Fruit fly (Drosophila melanogaster) whole organism, pupa: ENCODE data around the gene Ist1.

Experiments
- CG10348 ChIP-seq: fragments of 200-800 bp; sonication (Bioruptor generic); IDR thresholded peaks from 2 replicates; pipeline ENCODE4 v1.3.6; 2022; ENCODE audit warnings: missing biosample characterization, missing genetic modification characterization
- CG12605 ChIP-seq: fragments of 200-800 bp; sonication (Bioruptor generic); IDR thresholded peaks from 2 replicates; pipeline ENCODE4 v1.3.6; 2022; ENCODE audit warnings: missing biosample characterization, missing genetic modification characterization
- CG13204 ChIP-seq: fragments of 200-800 bp; sonication (Bioruptor generic); optimal IDR thresholded peaks from 2 replicates; lab custom pipeline; 2018; ENCODE audit warnings: missing biosample characterization, mild to moderate bottlenecking, missing genetic modification characterization, moderate library complexity
- CG14655 ChIP-seq: fragments of 200-800 bp; sonication (Bioruptor generic); optimal IDR thresholded peaks from 3 replicates; lab custom pipeline; 2017; ENCODE audit warnings: mild to moderate bottlenecking, missing biosample characterization, missing genetic modification reagents, missing genetic modification characterization
- CG15710 ChIP-seq: fragments of 200-800 bp; sonication (Bioruptor generic); optimal IDR thresholded peaks from 2 replicates; lab custom pipeline; 2018; ENCODE audit warnings: missing biosample characterization, mild to moderate bottlenecking, missing genetic modification characterization, moderate library complexity
- CG17806 ChIP-seq: fragments of 200-800 bp; sonication (Bioruptor generic); optimal IDR thresholded peaks from 2 replicates; lab custom pipeline; 2018; ENCODE audit warnings: missing biosample characterization, mild to moderate bottlenecking, missing genetic modification characterization, moderate library complexity
- CG32121 ChIP-seq: fragments of 200-800 bp; sonication (Bioruptor generic); IDR thresholded peaks from 2 replicates; pipeline ENCODE4 v1.3.6; 2022; ENCODE audit warnings: missing biosample characterization, missing genetic modification characterization
- CG34367 ChIP-seq: fragments of 200-800 bp; sonication (Bioruptor generic); optimal IDR thresholded peaks from 2 replicates; lab custom pipeline; 2018; ENCODE audit warnings: missing biosample characterization, mild to moderate bottlenecking, missing genetic modification characterization
- CG4496 ChIP-seq: fragments of 200-800 bp; sonication (Bioruptor generic); IDR thresholded peaks from 3 replicates; pipeline ENCODE4 v1.3.6; 2022; ENCODE audit warnings: missing biosample characterization, missing genetic modification characterization
- CG8159 ChIP-seq: fragments of 200-800 bp; sonication (Bioruptor generic); optimal IDR thresholded peaks from 3 replicates; lab custom pipeline; 2018; ENCODE audit warnings: missing biosample characterization, mild to moderate bottlenecking, missing genetic modification characterization, moderate library complexity
- CG8301 ChIP-seq: fragments of 200-800 bp; sonication (Bioruptor generic); optimal IDR thresholded peaks from 2 replicates; lab custom pipeline; 2018; ENCODE audit warnings: missing biosample characterization, mild to moderate bottlenecking, missing genetic modification characterization
- CG9948 ChIP-seq: fragments of 200-800 bp; sonication (Bioruptor generic); optimal IDR thresholded peaks from 2 replicates; lab custom pipeline; 2018; ENCODE audit warnings: missing biosample characterization, mild to moderate bottlenecking, missing genetic modification characterization, moderate library complexity
- D1 ChIP-seq: fragments of 200-800 bp; sonication (Bioruptor generic); optimal IDR thresholded peaks from 2 replicates; lab custom pipeline; 2018; ENCODE audit warnings: missing biosample characterization, mild to moderate bottlenecking, missing genetic modification characterization, moderate library complexity
- EcR ChIP-seq: fragments of 200-800 bp; sonication (Bioruptor generic); optimal IDR thresholded peaks from 3 replicates; lab custom pipeline; 2019; ENCODE audit warnings: missing biosample characterization, missing genetic modification characterization, mild to moderate bottlenecking, moderate library complexity, missing genetic modification reagents
- Ets98B ChIP-seq: fragments of 200-800 bp; sonication (Bioruptor generic); IDR thresholded peaks from 2 replicates; pipeline ENCODE4 v1.3.6; 2022; ENCODE audit warnings: missing biosample characterization, missing genetic modification characterization
- Pif1A ChIP-seq: fragments of 200-800 bp; sonication (Bioruptor generic); optimal IDR thresholded peaks from 3 replicates; lab custom pipeline; 2016; ENCODE audit warnings: missing biosample characterization, missing genetic modification characterization
- Pif1B ChIP-seq: fragments of 200-800 bp; sonication (Bioruptor generic); optimal IDR thresholded peaks from 3 replicates; lab custom pipeline; 2016; ENCODE audit warnings: missing biosample characterization, missing genetic modification characterization
- Snoo ChIP-seq: fragments of 200-800 bp; sonication (Bioruptor generic); optimal IDR thresholded peaks from 3 replicates; lab custom pipeline; 2017; ENCODE audit warnings: missing biosample characterization, mild to moderate bottlenecking, missing genetic modification characterization, inconsistent platforms
- fd96Ca ChIP-seq: fragments of 200-800 bp; sonication (Bioruptor generic); IDR thresholded peaks from 3 replicates; pipeline ENCODE4 v1.3.6; 2022; ENCODE audit warnings: missing biosample characterization, missing genetic modification characterization
- gl ChIP-seq: fragments of 200-800 bp; sonication (Bioruptor generic); optimal IDR thresholded peaks from 2 replicates; lab custom pipeline; 2018; ENCODE audit warnings: missing biosample characterization, mild to moderate bottlenecking, missing genetic modification characterization
- rn ChIP-seq: fragments of 200-800 bp; sonication (Bioruptor generic); IDR thresholded peaks from 2 replicates; pipeline ENCODE4 v1.3.6; 2022; ENCODE audit warnings: missing biosample characterization, missing genetic modification characterization

Gene Ist1

DNA sequence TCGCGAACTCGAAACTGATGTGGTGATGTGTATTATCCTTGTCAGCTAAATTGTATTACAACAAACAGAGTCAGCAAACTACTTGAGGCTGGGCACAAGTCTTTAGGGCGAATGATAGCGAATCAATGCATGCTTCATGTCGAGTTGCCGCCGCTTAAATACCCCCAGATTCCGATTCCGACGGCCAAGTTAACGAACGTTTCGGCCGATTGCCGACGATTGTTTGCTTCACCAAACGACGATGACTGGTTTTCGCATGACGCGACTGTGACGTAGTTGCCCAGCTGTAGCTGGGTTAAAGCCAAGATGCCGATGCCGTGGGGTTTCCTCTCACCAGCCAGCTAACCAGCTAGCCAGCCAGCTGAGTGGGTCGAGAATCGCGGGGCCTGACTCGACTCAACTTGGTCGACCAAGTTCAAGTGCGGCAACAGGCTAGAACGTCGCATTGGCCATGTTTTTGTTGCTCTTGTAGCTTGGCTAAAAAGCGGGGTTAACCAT lies 36.9 kb downstream of the Ist1 start, which contains the start of gene ple:
Gene ple, minus strand, starts transcription at position 134 of the 498 bp plus-strand sequence.
- TF ChIP-seq CG15710 (tag; lab: Kevin White, UChicago) = no peak
- no peak for TF ChIP-seq Pif1B (GFP tag; lab: Kevin White, UChicago)
- TF ChIP-seq CG12605 = no peak
- TF ChIP-seq CG10348 = no peak
- no peak for TF ChIP-seq Pif1A (GFP tag; lab: Kevin White, UChicago)
- peak; percentile 77 for TF ChIP-seq EcR (GFP tag; lab: Kevin White, UChicago)
- no peak for TF ChIP-seq CG8301 (tag; lab: Kevin White, UChicago)
- TF ChIP-seq CG32121 (GFP tag; lab: Robert Waterston, UW) = 0 out of 2 replicates have a peak, but pooled peaks have one; percentile 20
- no peak for TF ChIP-seq CG9948 (tag; lab: Kevin White, UChicago)
- no peak for TF ChIP-seq CG14655
- TF ChIP-seq CG34367 (tag; lab: Kevin White, UChicago) = no peak
- TF ChIP-seq CG4496 (GFP tag; lab: Robert Waterston, UW) = 0 out of 3 replicates have a peak, but pooled peaks have one; percentile 48
- TF ChIP-seq CG13204 (GFP tag; lab: Kevin White, UChicago) = peak; percentile 19
- TF ChIP-seq gl (tag; lab: Kevin White, UChicago) = no peak
- TF ChIP-seq CG17806 (tag; lab: Kevin White, UChicago) = no peak
- TF ChIP-seq CG8159 (tag; lab: Kevin White, UChicago) = no peak
- no peak for TF ChIP-seq rn (GFP tag; lab: Robert Waterston, UW)

DNA sequence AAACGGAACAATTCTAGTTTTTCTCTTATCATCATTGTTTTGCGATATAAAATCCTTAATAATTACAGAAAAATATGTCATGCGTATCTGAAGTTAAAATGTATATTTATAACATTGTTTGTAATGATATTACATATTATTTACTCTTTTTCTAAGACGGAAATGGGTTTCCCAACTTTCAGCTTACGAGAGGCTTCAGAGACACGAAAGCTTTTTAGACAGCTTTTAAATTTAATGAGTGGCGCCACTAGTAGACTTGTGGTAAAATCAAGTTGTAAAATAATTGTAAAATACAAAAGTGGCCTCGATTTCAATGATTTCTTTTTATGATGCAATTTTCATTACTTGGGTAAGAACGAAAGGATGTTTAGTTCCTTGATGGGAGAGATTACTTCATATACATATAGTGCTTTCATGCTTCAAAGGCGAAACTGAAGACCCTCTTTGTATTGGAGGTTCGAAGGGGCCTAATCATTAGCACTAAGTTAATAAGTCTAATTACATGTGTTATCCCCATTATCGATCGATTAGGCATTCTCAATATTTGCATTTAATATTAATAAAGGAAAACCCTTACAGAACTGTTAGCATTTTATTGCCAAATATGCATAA lies 47.2 kb downstream of the Ist1 start:
- peak; percentile 59 for TF ChIP-seq Pif1A (GFP tag; lab: Kevin White, UChicago)
- TF ChIP-seq rn (GFP tag; lab: Robert Waterston, UW) = peak; percentile 43
- peak; percentile 43; the same call in 1 of the 2 replicates for TF ChIP-seq CG12605
- TF ChIP-seq CG15710 (tag; lab: Kevin White, UChicago) = peak; percentile 62
- TF ChIP-seq CG14655 = no peak
- peak; percentile 17 for TF ChIP-seq Pif1B (GFP tag; lab: Kevin White, UChicago)
- peak; percentile 67; the same call in 1 of the 2 replicates for TF ChIP-seq Ets98B (GFP tag; lab: Robert Waterston, UW)
- peak; percentile 84 for TF ChIP-seq Snoo (tag; lab: Kevin White, UChicago)
- no peak for TF ChIP-seq CG17806 (tag; lab: Kevin White, UChicago)
- peak; percentile 92 for TF ChIP-seq CG4496 (GFP tag; lab: Robert Waterston, UW)
- peak; percentile 62 for TF ChIP-seq CG34367 (tag; lab: Kevin White, UChicago)
- peak; percentile 72 for TF ChIP-seq CG8159 (tag; lab: Kevin White, UChicago)
- TF ChIP-seq EcR (GFP tag; lab: Kevin White, UChicago) = no peak
- TF ChIP-seq D1 (tag; lab: Kevin White, UChicago) = peak; percentile 58
- no peak for TF ChIP-seq fd96Ca (GFP tag; lab: Robert Waterston, UW)
- TF ChIP-seq CG32121 (GFP tag; lab: Robert Waterston, UW) = peak; percentile 21; the same call in 1 of the 2 replicates
- TF ChIP-seq CG10348 = no peak
- no peak for TF ChIP-seq CG9948 (tag; lab: Kevin White, UChicago)
- peak; percentile 33 for TF ChIP-seq gl (tag; lab: Kevin White, UChicago)

- no peak for TF ChIP-seq CG8159 (tag; lab: Kevin White, UChicago)
- no peak for TF ChIP-seq CG8301 (tag; lab: Kevin White, UChicago)
- no peak for TF ChIP-seq gl (tag; lab: Kevin White, UChicago)
Measured at dm6 chr3L:6706723-6707591, 49.3 kb downstream of the Ist1 start.

dm6 chr3L:6705865-6706264 lies 50.4 kb downstream of the Ist1 start:
- TF ChIP-seq CG13204 (GFP tag; lab: Kevin White, UChicago) (no peak), CG8159 (tag; lab: Kevin White, UChicago) (no peak), EcR (GFP tag; lab: Kevin White, UChicago) (no peak), CG32121 (GFP tag; lab: Robert Waterston, UW) (0 out of 2 replicates have a peak, but pooled peaks have one; percentile 29)

DNA sequence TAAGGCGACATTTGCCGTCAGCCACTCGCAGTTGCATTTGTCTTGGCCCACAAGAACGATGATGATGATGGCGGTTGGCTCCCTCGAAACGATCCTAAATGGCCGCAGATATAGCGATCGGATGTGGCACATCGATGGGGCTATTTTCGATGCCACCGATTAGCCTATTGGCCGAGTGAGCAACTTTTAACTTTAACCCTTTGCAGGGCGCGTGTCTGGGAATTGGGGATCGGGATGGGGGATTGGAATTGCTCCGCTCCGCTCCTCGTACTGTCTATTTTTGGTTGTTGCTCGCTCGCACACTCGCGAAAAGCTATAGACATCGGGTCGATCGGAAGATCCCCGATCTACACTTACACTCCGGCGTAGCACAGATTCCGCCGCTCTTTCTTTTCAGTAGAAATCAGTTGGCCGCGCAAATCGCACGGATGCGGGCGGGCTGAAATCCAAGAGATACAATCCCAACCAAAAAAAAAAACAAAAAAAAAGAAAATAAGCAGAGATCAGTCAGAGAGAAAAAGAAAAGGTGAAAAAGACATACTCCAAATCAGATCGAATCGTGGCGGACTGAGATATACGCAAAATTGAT lies 51.7 kb downstream of the Ist1 start, which contains the start of gene CG8519:
Gene CG8519, plus strand, starts transcription at position 393 of the 589 bp plus-strand sequence.
- no peak for TF ChIP-seq CG12605
- TF ChIP-seq CG4496 (GFP tag; lab: Robert Waterston, UW) = peak; percentile 60; the same call in 2 of the 3 replicates
- TF ChIP-seq CG32121 (GFP tag; lab: Robert Waterston, UW) = peak; percentile 65
